Comparison of ENCODE assay signal across 1 fruit fly cellular context in genomic region chrX:3097008-3097407, dm6.
TF ChIP-seq lines count a peak whose summit lies in the region.

No protein-coding gene starts in this region.

TF ChIP-seq in whole organism, embryonic, 481 proteins besides CTCF, POLR2A, EP300 and RAD21 (continued from another document and continues in another):
- TF ChIP-seq vnd (GFP tag; IDR thresholded peaks at IDR 0.05; lab: Robert Waterston, UW; ENCODE audit: partially characterized antibody) (no peak), cg (GFP tag; optimal IDR thresholded peaks at IDR 0.05; lab: Kevin White, UChicago) (no peak), kah (GFP tag; optimal IDR thresholded peaks at IDR 0.05; lab: Kevin White, UChicago) (peak; percentile 89), CG10979 (tag; optimal IDR thresholded peaks at IDR 0.05; lab: Kevin White, UChicago) (peak; percentile 97), CG16813 (GFP tag; IDR thresholded peaks at IDR 0.05; lab: Robert Waterston, UW; ENCODE audit: partially characterized antibody) (no peak), Doc2 (GFP tag; IDR thresholded peaks at IDR 0.05; lab: Robert Waterston, UW) (no peak), CG12659 (GFP tag; optimal IDR thresholded peaks at IDR 0.05; lab: Kevin White, UChicago) (peak; percentile 85), CG9215 (GFP tag; IDR thresholded peaks at IDR 0.05; lab: Robert Waterston, UW) (peak; percentile 70), Lpt (GFP tag; optimal IDR thresholded peaks at IDR 0.05; lab: Kevin White, UChicago) (no peak), CG15601 (tag; optimal IDR thresholded peaks at IDR 0.05; lab: Kevin White, UChicago) (peak; percentile 95), CG9437 (GFP tag; optimal IDR thresholded peaks at IDR 0.05; lab: Kevin White, UChicago) (peak; percentile 74), CG4328 (GFP tag; optimal IDR thresholded peaks at IDR 0.05; lab: Kevin White, UChicago) (peak; percentile 82), CG2116 (GFP tag; optimal IDR thresholded peaks at IDR 0.05; lab: Kevin White, UChicago) (peak; percentile 46), grn (GFP tag; optimal IDR thresholded peaks at IDR 0.05; lab: Kevin White, UChicago) (peak; percentile 48), kni (GFP tag; optimal IDR thresholded peaks at IDR 0.05; lab: Kevin White, UChicago) (peak; percentile 94), CG2712 (tag; optimal IDR thresholded peaks at IDR 0.05; lab: Kevin White, UChicago) (peak; percentile 97), Ets97D (GFP tag; optimal IDR thresholded peaks at IDR 0.05; lab: Kevin White, UChicago) (peak; percentile 79), CG34376 (GFP tag; optimal IDR thresholded peaks at IDR 0.05; lab: Kevin White, UChicago) (peak; percentile 8), run (tag; optimal IDR thresholded peaks at IDR 0.05; lab: Kevin White, UChicago) (peak; percentile 68), Taf1 (GFP tag; IDR thresholded peaks at IDR 0.05; lab: Robert Waterston, UW) (peak; percentile 11; the same call in 1 of the 2 replicates), CHES-1-like (GFP tag; optimal IDR thresholded peaks at IDR 0.05; lab: Kevin White, UChicago) (peak; percentile 86), Chrac-16 (GFP tag; optimal IDR thresholded peaks at IDR 0.05; lab: Kevin White, UChicago) (peak; percentile 95), ara (GFP tag; IDR thresholded peaks at IDR 0.05; lab: Robert Waterston, UW) (peak; percentile 97), CG10321 (GFP tag; IDR thresholded peaks at IDR 0.05; lab: Robert Waterston, UW) (no peak), hth (optimal IDR thresholded peaks at IDR 0.05; lab: Kevin White, UChicago) (no peak), CG4707 (GFP tag; optimal IDR thresholded peaks at IDR 0.05; lab: Kevin White, UChicago) (peak; percentile 88), CG33557 (GFP tag; optimal IDR thresholded peaks at IDR 0.05; lab: Kevin White, UChicago) (peak; percentile 98), CG4730 (GFP tag; IDR thresholded peaks at IDR 0.05; lab: Robert Waterston, UW) (peak; percentile 75), CG17912 (GFP tag; optimal IDR thresholded peaks at IDR 0.05; lab: Kevin White, UChicago) (peak; percentile 65), CG30403 (GFP tag; optimal IDR thresholded peaks at IDR 0.05; lab: Kevin White, UChicago) (peak; percentile 91), caup (GFP tag; optimal IDR thresholded peaks at IDR 0.05; lab: Kevin White, UChicago; ENCODE audit: severe bottlenecking) (peak; percentile 80), CG14710 (tag; optimal IDR thresholded peaks at IDR 0.05; lab: Kevin White, UChicago) (peak; percentile 96), pum (GFP tag; optimal IDR thresholded peaks at IDR 0.05; lab: Kevin White, UChicago) (peak; percentile 95), nau (GFP tag; optimal IDR thresholded peaks at IDR 0.05; lab: Kevin White, UChicago) (peak; percentile 88), tup (GFP tag; optimal IDR thresholded peaks at IDR 0.05; lab: Kevin White, UChicago) (peak; percentile 87), CG15269 (tag; optimal IDR thresholded peaks at IDR 0.05; lab: Kevin White, UChicago) (peak; percentile 87), CG1602 (GFP tag; optimal IDR thresholded peaks at IDR 0.05; lab: Kevin White, UChicago) (peak; percentile 92), CG12071 (GFP tag; optimal IDR thresholded peaks at IDR 0.05; lab: Kevin White, UChicago) (peak; percentile 90), Asciz (GFP tag; optimal IDR thresholded peaks at IDR 0.05; lab: Kevin White, UChicago) (peak; percentile 86), CG8944 (GFP tag; optimal IDR thresholded peaks at IDR 0.05; lab: Kevin White, UChicago) (peak; percentile 95), CG6791 (GFP tag; IDR thresholded peaks at IDR 0.05; lab: Robert Waterston, UW; ENCODE audit: partially characterized antibody) (no peak), exex (tag; optimal IDR thresholded peaks at IDR 0.05; lab: Kevin White, UChicago) (peak; percentile 33), bigmax (GFP tag; optimal IDR thresholded peaks at IDR 0.05; lab: Kevin White, UChicago) (no peak), sens (GFP tag; lab: Kevin White, UChicago) (peak; percentile 99), zen (tag; optimal IDR thresholded peaks at IDR 0.05; lab: Kevin White, UChicago) (peak; percentile 90), klu (GFP tag; IDR thresholded peaks at IDR 0.05; lab: Robert Waterston, UW) (peak; percentile 83), Mrtf (GFP tag; IDR thresholded peaks at IDR 0.05; lab: Robert Waterston, UW) (peak; percentile 89), CG6254 (GFP tag; optimal IDR thresholded peaks at IDR 0.05; lab: Kevin White, UChicago) (peak; percentile 93), CG34224 (GFP tag; IDR thresholded peaks at IDR 0.05; lab: Robert Waterston, UW; ENCODE audit: partially characterized antibody) (no peak), Fer2 (tag; optimal IDR thresholded peaks at IDR 0.05; lab: Kevin White, UChicago) (peak; percentile 62), ash1 (GFP tag; optimal IDR thresholded peaks at IDR 0.05; lab: Kevin White, UChicago) (no peak), stc (GFP tag; IDR thresholded peaks at IDR 0.05; lab: Robert Waterston, UW) (peak; percentile 85), vfl (GFP tag; optimal IDR thresholded peaks at IDR 0.05; lab: Kevin White, UChicago) (peak; percentile 62), cad (GFP tag; optimal IDR thresholded peaks at IDR 0.05; lab: Kevin White, UChicago) (no peak), CG17612 (GFP tag; IDR thresholded peaks at IDR 0.05; lab: Robert Waterston, UW) (peak; percentile 72), zen2 (GFP tag; IDR thresholded peaks at IDR 0.05; lab: Robert Waterston, UW; ENCODE audit: partially characterized antibody) (no peak), chinmo (GFP tag; IDR thresholded peaks at IDR 0.05; lab: Robert Waterston, UW; ENCODE audit: partially characterized antibody) (no peak), al (GFP tag; IDR thresholded peaks at IDR 0.05; lab: Robert Waterston, UW) (0 out of 2 replicates have a peak, but pooled peaks have one; percentile 19), Abd-B (GFP tag; optimal IDR thresholded peaks at IDR 0.05; lab: Kevin White, UChicago) (peak; percentile 92), CG4424 (GFP tag; optimal IDR thresholded peaks at IDR 0.05; lab: Kevin White, UChicago) (peak; percentile 95), CG17186 (GFP tag; optimal IDR thresholded peaks at IDR 0.05; lab: Kevin White, UChicago) (peak; percentile 90), Opbp (GFP tag; IDR thresholded peaks at IDR 0.05; lab: Robert Waterston, UW; ENCODE audit: partially characterized antibody) (no peak), CG12744 (GFP tag; optimal IDR thresholded peaks at IDR 0.05; lab: Kevin White, UChicago) (peak; percentile 84), Hr51 (GFP tag; optimal IDR thresholded peaks at IDR 0.05; lab: Kevin White, UChicago) (peak; percentile 84 to 89), CG3838 (GFP tag; optimal IDR thresholded peaks at IDR 0.05; lab: Kevin White, UChicago) (peak; percentile 76), CG13624 (GFP tag; optimal IDR thresholded peaks at IDR 0.05; lab: Kevin White, UChicago) (peak; percentile 84), CG17359 (tag; optimal IDR thresholded peaks at IDR 0.05; lab: Kevin White, UChicago) (peak; percentile 93), CG7745 (tag; optimal IDR thresholded peaks at IDR 0.05; lab: Kevin White, UChicago) (peak; percentile 82), CG13287 (GFP tag; IDR thresholded peaks at IDR 0.05; lab: Robert Waterston, UW; ENCODE audit: partially characterized antibody) (no peak), bsh (GFP tag; optimal IDR thresholded peaks at IDR 0.05; lab: Kevin White, UChicago) (peak; percentile 74 to 98), Hsf (GFP tag; optimal IDR thresholded peaks at IDR 0.05; lab: Kevin White, UChicago) (peak; percentile 95), az2 (GFP tag; optimal IDR thresholded peaks at IDR 0.05; lab: Kevin White, UChicago) (peak; percentile 96), org-1 (GFP tag; optimal IDR thresholded peaks at IDR 0.05; lab: Kevin White, UChicago) (peak; percentile 93), CG2120 (GFP tag; optimal IDR thresholded peaks at IDR 0.05; lab: Kevin White, UChicago) (peak; percentile 63), prd (optimal IDR thresholded peaks at IDR 0.05; lab: Kevin White, UChicago) (no peak), prd (GFP tag; IDR thresholded peaks at IDR 0.05; lab: Robert Waterston, UW) (peak; percentile 94), sqz (GFP tag; optimal IDR thresholded peaks at IDR 0.05; lab: Kevin White, UChicago) (peak; percentile 88), CG8281 (tag; optimal IDR thresholded peaks at IDR 0.05; lab: Kevin White, UChicago) (peak; percentile 70), CG11085 (GFP tag; IDR thresholded peaks at IDR 0.05; lab: Robert Waterston, UW) (peak; percentile 65), da (GFP tag; optimal IDR thresholded peaks at IDR 0.05; lab: Kevin White, UChicago) (peak; percentile 81), Xbp1 (GFP tag; optimal IDR thresholded peaks at IDR 0.05; lab: Kevin White, UChicago) (peak; percentile 93), CG9727 (GFP tag; optimal IDR thresholded peaks at IDR 0.05; lab: Kevin White, UChicago) (peak; percentile 95), CG16815 (GFP tag; optimal IDR thresholded peaks at IDR 0.05; lab: Kevin White, UChicago) (peak; percentile 95), Myb (GFP tag; optimal IDR thresholded peaks at IDR 0.05; lab: Kevin White, UChicago) (peak; percentile 74), Med (GFP tag; lab: Kevin White, UChicago) (peak; percentile 99), Hey (tag; optimal IDR thresholded peaks at IDR 0.05; lab: Kevin White, UChicago) (peak; percentile 53), Usf (GFP tag; optimal IDR thresholded peaks at IDR 0.05; lab: Kevin White, UChicago) (peak; percentile 90), trh (GFP tag; optimal IDR thresholded peaks at IDR 0.05; lab: Kevin White, UChicago) (peak; percentile 65), CG8478 (optimal IDR thresholded peaks at IDR 0.05; lab: Kevin White, UChicago) (no peak), Max (GFP tag; optimal IDR thresholded peaks at IDR 0.05; lab: Kevin White, UChicago) (peak; percentile 84), Ets65A (GFP tag; lab: Kevin White, UChicago) (peak; percentile 99), CG14050 (GFP tag; IDR thresholded peaks at IDR 0.05; lab: Robert Waterston, UW) (peak; percentile 78), sna (GFP tag; IDR thresholded peaks at IDR 0.05; lab: Robert Waterston, UW; ENCODE audit: partially characterized antibody) (no peak), Stat92E (GFP tag; optimal IDR thresholded peaks at IDR 0.05; lab: Kevin White, UChicago) (peak in 1 of 3 experiments; percentile 86), C15 (GFP tag; IDR thresholded peaks at IDR 0.05; lab: Robert Waterston, UW) (peak; percentile 47; the same call in 1 of the 3 replicates), so (GFP tag; IDR thresholded peaks at IDR 0.05; lab: Robert Waterston, UW) (peak; percentile 70), sr (GFP tag; IDR thresholded peaks at IDR 0.05; lab: Robert Waterston, UW) (peak; percentile 64; the same call in 1 of the 3 replicates), CG31365 (tag; optimal IDR thresholded peaks at IDR 0.05; lab: Kevin White, UChicago) (peak; percentile 75), CG1233 (GFP tag; optimal IDR thresholded peaks at IDR 0.05; lab: Kevin White, UChicago) (peak; percentile 88), CG10431 (GFP tag; optimal IDR thresholded peaks at IDR 0.05; lab: Kevin White, UChicago) (peak; percentile 86), gem (tag; optimal IDR thresholded peaks at IDR 0.05; lab: Kevin White, UChicago) (peak; percentile 96), Ssrp (tag; optimal IDR thresholded peaks at IDR 0.05; lab: Kevin White, UChicago) (peak; percentile 94), danr (GFP tag; IDR thresholded peaks at IDR 0.05; lab: Robert Waterston, UW) (peak; percentile 78), stwl (tag; optimal IDR thresholded peaks at IDR 0.05; lab: Kevin White, UChicago) (peak; percentile 72), lbe (GFP tag; optimal IDR thresholded peaks at IDR 0.05; lab: Kevin White, UChicago) (peak; percentile 44), onecut (GFP tag; IDR thresholded peaks at IDR 0.05; lab: Robert Waterston, UW) (peak; percentile 89), Antp (GFP tag; optimal IDR thresholded peaks at IDR 0.05; lab: Kevin White, UChicago) (peak; percentile 95), Six4 (GFP tag; optimal IDR thresholded peaks at IDR 0.05; lab: Kevin White, UChicago) (peak; percentile 96), CG43689 (GFP tag; IDR thresholded peaks at IDR 0.05; lab: Robert Waterston, UW) (peak; percentile 26; the same call in 1 of the 2 replicates), Eip74EF (GFP tag; optimal IDR thresholded peaks at IDR 0.05; lab: Kevin White, UChicago) (peak in 1 of 2 experiments; percentile 86), HmgD (GFP tag; optimal IDR thresholded peaks at IDR 0.05; lab: Kevin White, UChicago) (peak; percentile 88), Atf6 (GFP tag; IDR thresholded peaks at IDR 0.05; lab: Robert Waterston, UW) (peak; percentile 73), MTF-1 (GFP tag; optimal IDR thresholded peaks at IDR 0.05; lab: Kevin White, UChicago; ENCODE audit: borderline replicate concordance) (peak; percentile 89), Doc3 (GFP tag; IDR thresholded peaks at IDR 0.05; lab: Robert Waterston, UW; ENCODE audit: partially characterized antibody) (no peak), CG5953 (GFP tag; IDR thresholded peaks at IDR 0.05; lab: Robert Waterston, UW) (peak; percentile 77), Drgx (GFP tag; IDR thresholded peaks at IDR 0.05; lab: Robert Waterston, UW) (peak; percentile 70), row (GFP tag; IDR thresholded peaks at IDR 0.05; lab: Robert Waterston, UW) (peak; percentile 92), CG10959 (GFP tag; IDR thresholded peaks at IDR 0.05; lab: Robert Waterston, UW) (peak; percentile 97), maf-S (GFP tag; optimal IDR thresholded peaks at IDR 0.05; lab: Kevin White, UChicago) (peak; percentile 85), HLH54F (GFP tag; optimal IDR thresholded peaks at IDR 0.05; lab: Kevin White, UChicago) (peak; percentile 86), CG31388 (GFP tag; optimal IDR thresholded peaks at IDR 0.05; lab: Kevin White, UChicago) (peak; percentile 86), CG11398 (GFP tag; optimal IDR thresholded peaks at IDR 0.05; lab: Kevin White, UChicago) (peak; percentile 95), gsb-n (tag; optimal IDR thresholded peaks at IDR 0.05; lab: Kevin White, UChicago) (peak; percentile 96), MBD-R2 (GFP tag; IDR thresholded peaks at IDR 0.05; lab: Robert Waterston, UW) (peak; percentile 59; the same call in 1 of the 2 replicates), CG18262 (tag; optimal IDR thresholded peaks at IDR 0.05; lab: Kevin White, UChicago) (peak; percentile 96), ham (GFP tag; IDR thresholded peaks at IDR 0.05; lab: Robert Waterston, UW) (no peak), CoRest (tag; optimal IDR thresholded peaks at IDR 0.05; lab: Kevin White, UChicago) (peak; percentile 94), CG11696 (GFP tag; IDR thresholded peaks at IDR 0.05; lab: Robert Waterston, UW) (peak; percentile 66), dmrt11E (tag; optimal IDR thresholded peaks at IDR 0.05; lab: Kevin White, UChicago) (peak; percentile 98), NfI (GFP tag; optimal IDR thresholded peaks at IDR 0.05; lab: Kevin White, UChicago) (peak; percentile 89)
